Fruit fly (Drosophila melanogaster) whole organism, embryonic: ENCODE data around the gene CG12301.

Source experiments
- B-H2 ChIP-seq: fragments of 200-800 bp; sonication (Bioruptor generic); optimal IDR thresholded peaks from 2 replicates; lab custom pipeline; 2018; ENCODE audit warnings: missing biosample characterization, mild to moderate bottlenecking, missing genetic modification characterization
- Blimp-1 ChIP-seq: fragments of 200-800 bp; sonication (Bioruptor generic); optimal IDR thresholded peaks from 3 replicates; lab custom pipeline; 2018; ENCODE audit warnings: missing biosample characterization, missing genetic modification characterization, mild to moderate bottlenecking, moderate library complexity, missing genetic modification reagents
- CG10267 ChIP-seq: fragments of 200-800 bp; sonication (Bioruptor generic); optimal IDR thresholded peaks from 2 replicates; lab custom pipeline; 2018; ENCODE audit warnings: missing biosample characterization, mild to moderate bottlenecking, missing genetic modification characterization, moderate library complexity
- CG11398 ChIP-seq: fragments of 200-800 bp; sonication (Bioruptor generic); optimal IDR thresholded peaks from 2 replicates; lab custom pipeline; 2016; ENCODE audit warnings: missing biosample characterization, missing genetic modification characterization
- CG11723 ChIP-seq: fragments of 200-800 bp; sonication (Bioruptor generic); optimal IDR thresholded peaks from 2 replicates; lab custom pipeline; 2017; ENCODE audit warnings: missing biosample characterization, mild to moderate bottlenecking, missing genetic modification characterization
- CG15011 ChIP-seq: fragments of 200-800 bp; sonication (Bioruptor generic); optimal IDR thresholded peaks from 3 replicates; lab custom pipeline; 2018; ENCODE audit warnings: missing biosample characterization, mild to moderate bottlenecking, missing genetic modification characterization
- CG17912 ChIP-seq: fragments of 200-800 bp; sonication (Bioruptor generic); optimal IDR thresholded peaks from 2 replicates; lab custom pipeline; 2018; ENCODE audit warnings: missing biosample characterization, mild to moderate bottlenecking, missing genetic modification characterization
- CG18599 ChIP-seq: fragments of 200-800 bp; sonication (Bioruptor generic); optimal IDR thresholded peaks from 3 replicates; lab custom pipeline; 2017; ENCODE audit warnings: missing biosample characterization, missing genetic modification characterization, mild to moderate bottlenecking, moderate library complexity, missing genetic modification reagents
- CG2889 ChIP-seq: fragments of 200-800 bp; sonication (Bioruptor generic); IDR thresholded peaks from 3 replicates; pipeline ENCODE4 v1.3.6; 2022; ENCODE audit warnings: missing biosample characterization, missing genetic modification characterization
- CG30403 ChIP-seq: fragments of 200-800 bp; sonication (Bioruptor generic); optimal IDR thresholded peaks from 3 replicates; lab custom pipeline; 2016; ENCODE audit warnings: missing biosample characterization, missing genetic modification characterization
- CG31224 ChIP-seq: fragments of 200-800 bp; sonication (Bioruptor generic); IDR thresholded peaks from 2 replicates; pipeline ENCODE4 v1.3.6; 2022; ENCODE audit warnings: missing biosample characterization, missing genetic modification characterization
- CG32767 ChIP-seq: fragments of 200-800 bp; sonication (Bioruptor generic); IDR thresholded peaks from 2 replicates; pipeline ENCODE4 v1.3.6; 2022; ENCODE audit warnings: missing biosample characterization, missing genetic modification characterization
- CG3726 ChIP-seq: fragments of 200-800 bp; sonication (Bioruptor generic); IDR thresholded peaks from 3 replicates; pipeline ENCODE4, ENCODE4 v1.3.6; 2022; ENCODE audit warnings: missing biosample characterization, missing genetic modification characterization
- CG3847 ChIP-seq: fragments of 200-800 bp; sonication (Bioruptor generic); IDR thresholded peaks from 2 replicates; pipeline ENCODE4 v1.3.6; 2022; ENCODE audit warnings: missing biosample characterization, missing genetic modification characterization
- CG42726 ChIP-seq: fragments of 200-800 bp; sonication (Bioruptor generic); IDR thresholded peaks from 2 replicates; pipeline ENCODE4 v1.3.6; 2022; ENCODE audit warnings: missing biosample characterization, missing genetic modification characterization; ENCODE audit not compliant: partially characterized antibody
- CG4328 ChIP-seq: fragments of 200-800 bp; sonication (Bioruptor generic); optimal IDR thresholded peaks from 3 replicates; lab custom pipeline; 2017; ENCODE audit warnings: missing biosample characterization, missing genetic modification reagents, missing genetic modification characterization
- CG43689 ChIP-seq: fragments of 200-800 bp; sonication (Bioruptor generic); IDR thresholded peaks from 2 replicates; pipeline ENCODE4 v1.3.6; 2022; ENCODE audit warnings: missing biosample characterization, missing genetic modification characterization
- CG6689 ChIP-seq: fragments of 200-800 bp; sonication (Bioruptor generic); IDR thresholded peaks from 2 replicates; pipeline ENCODE4 v1.3.6; 2022; ENCODE audit warnings: missing biosample characterization, missing genetic modification characterization
- CG6791 ChIP-seq: fragments of 200-800 bp; sonication (Bioruptor generic); IDR thresholded peaks from 3 replicates; pipeline ENCODE4 v1.3.6; 2022; ENCODE audit warnings: missing biosample characterization, missing genetic modification characterization; ENCODE audit not compliant: partially characterized antibody
- CG9817 ChIP-seq: fragments of 200-800 bp; sonication (Bioruptor generic); optimal IDR thresholded peaks from 2 replicates; lab custom pipeline; 2018; ENCODE audit warnings: missing biosample characterization, mild to moderate bottlenecking, missing genetic modification characterization, moderate library complexity
- Dad ChIP-seq: fragments of 200-800 bp; sonication (Bioruptor generic); optimal IDR thresholded peaks from 3 replicates; lab custom pipeline; 2016; ENCODE audit warnings: missing biosample characterization, missing genetic modification characterization
- E2f1 ChIP-seq: fragments of 200-800 bp; sonication (Bioruptor generic); IDR thresholded peaks from 2 replicates; pipeline ENCODE4 v1.3.6; 2022; ENCODE audit warnings: missing biosample characterization, missing genetic modification characterization
- Fer2 ChIP-seq: fragments of 200-800 bp; sonication (Bioruptor generic); optimal IDR thresholded peaks from 2 replicates; lab custom pipeline; 2018; ENCODE audit warnings: missing biosample characterization, mild to moderate bottlenecking, missing genetic modification characterization, moderate library complexity
- Hsf ChIP-seq: fragments of 200-800 bp; sonication (Bioruptor generic); optimal IDR thresholded peaks from 3 replicates; lab custom pipeline; 2016; ENCODE audit warnings: missing biosample characterization, missing genetic modification characterization
- Jarid2 ChIP-seq: fragments of 200-800 bp; sonication (Bioruptor generic); optimal IDR thresholded peaks from 3 replicates; lab custom pipeline; 2017; ENCODE audit warnings: mild to moderate bottlenecking, missing biosample characterization, missing genetic modification reagents, missing genetic modification characterization
- MTF-1 ChIP-seq: fragments of 200-800 bp; sonication (Bioruptor generic); optimal IDR thresholded peaks from 2 replicates; lab custom pipeline; 2018; ENCODE audit warnings: missing biosample characterization, mild to moderate bottlenecking, missing genetic modification characterization, borderline replicate concordance
- Myb ChIP-seq: fragments of 200-800 bp; sonication (Bioruptor generic); optimal IDR thresholded peaks from 2 replicates; lab custom pipeline; 2016; ENCODE audit warnings: missing biosample characterization, missing genetic modification characterization
- Ptx1 ChIP-seq: fragments of 200-800 bp; sonication (Bioruptor generic); IDR thresholded peaks from 2 replicates; pipeline ENCODE4 v1.3.6; 2022; ENCODE audit warnings: missing biosample characterization, missing genetic modification characterization
- Usf ChIP-seq: fragments of 200-800 bp; sonication (Bioruptor generic); optimal IDR thresholded peaks from 2 replicates; lab custom pipeline; 2017; ENCODE audit warnings: missing genotype, missing biosample characterization, missing genetic modification characterization
- cato ChIP-seq: fragments of 200-800 bp; sonication (Bioruptor generic); optimal IDR thresholded peaks from 2 replicates; lab custom pipeline; 2016; ENCODE audit warnings: missing biosample characterization, missing genetic modification characterization, borderline replicate concordance
- cwo ChIP-seq: fragments of 200-800 bp; sonication (Bioruptor generic); optimal IDR thresholded peaks from 3 replicates; lab custom pipeline; 2017; ENCODE audit warnings: missing biosample characterization, missing genetic modification characterization, mild to moderate bottlenecking, moderate library complexity, missing genetic modification reagents
- da ChIP-seq: fragments of 200-800 bp; sonication (Bioruptor generic); optimal IDR thresholded peaks from 2 replicates; lab custom pipeline; 2016; ENCODE audit warnings: missing biosample characterization, missing genetic modification characterization
- ewg ChIP-seq: fragments of 200-800 bp; sonication (Bioruptor generic); optimal IDR thresholded peaks from 3 replicates; lab custom pipeline; 2017; ENCODE audit warnings: mild to moderate bottlenecking, missing biosample characterization, missing genetic modification reagents, missing genetic modification characterization
- fd64A ChIP-seq: fragments of 200-800 bp; sonication (Bioruptor generic); optimal IDR thresholded peaks from 3 replicates; lab custom pipeline; 2018; ENCODE audit warnings: missing biosample characterization, mild to moderate bottlenecking, missing genetic modification characterization
- grau ChIP-seq: fragments of 200-800 bp; optimal IDR thresholded peaks from 3 replicates; lab custom pipeline; 2019; ENCODE audit warnings: missing biosample characterization, mild to moderate bottlenecking, missing genetic modification characterization, moderate library complexity
- inv ChIP-seq: fragments of 200-800 bp; sonication (Bioruptor generic); IDR thresholded peaks from 2 replicates; pipeline ENCODE4 v1.3.6; 2022; ENCODE audit warnings: missing biosample characterization, missing genetic modification characterization; ENCODE audit not compliant: partially characterized antibody
- knrl ChIP-seq: fragments of 200-800 bp; sonication (Bioruptor generic); IDR thresholded peaks from 3 replicates; pipeline ENCODE4 v1.3.6; 2022; ENCODE audit warnings: missing biosample characterization, missing genetic modification characterization; ENCODE audit not compliant: partially characterized antibody
- mirr ChIP-seq: fragments of 200-800 bp; sonication (Bioruptor generic); optimal IDR thresholded peaks from 3 replicates; lab custom pipeline; 2018; ENCODE audit warnings: missing biosample characterization, mild to moderate bottlenecking, missing genetic modification characterization
- otp ChIP-seq: fragments of 200-800 bp; sonication (Bioruptor generic); IDR thresholded peaks from 3 replicates; pipeline ENCODE4, ENCODE4 v1.3.6; 2022; ENCODE audit warnings: missing biosample characterization, missing genetic modification characterization
- pan ChIP-seq, 4 experiments: fragments of >200 bp in 3 of 4; fragments of 200-800 bp in 1 of 4; sonication (Bioruptor generic) in 1 of 4; optimal IDR thresholded peaks in 3 of 4; IDR thresholded peaks in 1 of 4; 2 replicates each; pipeline versions ENCODE4 v1.3.6 to Lab custom; 2017 to 2022; ENCODE audit warnings: missing biosample characterization in 2 of 4, missing genetic modification characterization in 2 of 4, mixed read lengths in 1 of 4
- pfk ChIP-seq: fragments of 200-800 bp; sonication (Bioruptor generic); optimal IDR thresholded peaks from 2 replicates; lab custom pipeline; 2018; ENCODE audit warnings: missing biosample characterization, mild to moderate bottlenecking, missing genetic modification characterization, moderate library complexity
- pros ChIP-seq: fragments of 200-800 bp; sonication (Bioruptor generic); optimal IDR thresholded peaks from 3 replicates; lab custom pipeline; 2019; ENCODE audit warnings: missing biosample characterization, mild to moderate bottlenecking, missing genetic modification characterization, moderate library complexity
- psq ChIP-seq: fragments of 200-800 bp; sonication (Bioruptor generic); optimal IDR thresholded peaks from 2 replicates; lab custom pipeline; 2017; ENCODE audit warnings: missing biosample characterization, missing genetic modification characterization
- pzg ChIP-seq: fragments of 200-800 bp; sonication (Bioruptor generic); optimal IDR thresholded peaks from 3 replicates; lab custom pipeline; 2018; ENCODE audit warnings: missing biosample characterization, mild to moderate bottlenecking, missing genetic modification characterization, moderate library complexity
- salm ChIP-seq: fragments of 200-800 bp; sonication (Bioruptor generic); optimal IDR thresholded peaks from 2 replicates; lab custom pipeline; 2018; ENCODE audit warnings: missing biosample characterization, mild to moderate bottlenecking, missing genetic modification characterization
- stc ChIP-seq: fragments of 200-800 bp; sonication (Bioruptor generic); IDR thresholded peaks from 2 replicates; pipeline ENCODE4 v1.3.6; 2022; ENCODE audit warnings: missing biosample characterization, missing genetic modification characterization
- usp ChIP-seq: fragments of >200 bp; optimal IDR thresholded peaks from 2 replicates; lab custom pipeline; 2017; ENCODE audit warnings: missing biosample characterization, missing genetic modification characterization

CG12301 gene

DNA sequence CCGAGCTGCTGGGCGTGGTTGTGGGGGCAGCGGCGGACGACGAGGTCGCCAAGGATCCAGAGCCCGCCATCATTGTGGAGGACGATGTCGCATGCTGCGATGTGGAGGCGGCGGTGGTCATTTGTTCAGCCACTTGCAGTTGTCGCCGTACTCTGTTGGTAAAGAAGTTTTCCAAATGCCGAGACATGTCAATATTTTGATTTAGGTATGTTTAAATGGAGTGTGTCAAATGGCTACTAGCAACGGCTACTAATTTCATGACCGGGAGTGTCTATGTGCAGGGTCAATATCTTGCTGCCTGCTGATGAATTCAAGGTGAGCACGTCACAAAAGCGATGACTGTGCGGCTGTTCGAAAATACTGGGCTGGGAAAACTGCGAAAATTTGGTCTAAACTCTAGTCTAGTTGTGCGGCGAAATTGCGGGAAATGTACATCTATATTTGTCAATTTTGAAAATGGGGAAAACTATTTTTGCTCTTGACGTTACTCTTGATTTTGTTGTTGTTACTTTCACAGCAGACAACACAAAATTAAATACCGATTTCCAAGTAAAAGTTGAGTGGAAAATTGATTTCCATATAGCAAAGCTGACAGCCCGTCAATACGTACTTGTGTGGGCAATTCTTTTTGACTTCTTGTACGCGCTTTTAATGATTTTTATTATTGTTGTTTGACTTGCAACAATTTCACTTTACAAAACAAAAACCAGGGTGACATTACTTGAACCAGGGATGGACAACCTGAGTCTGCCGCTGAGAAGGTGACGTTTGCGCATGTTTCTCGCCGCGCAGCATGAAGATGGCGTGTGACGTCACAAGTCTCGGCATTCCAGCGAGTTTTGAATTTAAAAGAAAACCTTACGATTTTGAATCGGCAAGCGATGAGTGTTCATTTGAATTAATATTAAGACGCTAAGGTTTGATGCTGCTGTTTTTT, 7.1 kb downstream of the CG12301 start, which contains the start of gene CG7656 (continued):
- TF ChIP-seq CG43689 (GFP tag; lab: Robert Waterston, UW) (no peak), otp (peak; percentile 78), E2f1 (GFP tag; lab: Robert Waterston, UW) (peak; percentile 28; the same call in 1 of the 2 replicates), psq (GFP tag; lab: Kevin White, UChicago) (no peak), CG6791 (GFP tag; lab: Robert Waterston, UW) (no peak), CG9817 (tag; lab: Kevin White, UChicago) (peak; percentile 49), usp (no peak), stc (GFP tag; lab: Robert Waterston, UW) (peak; percentile 45), CG11398 (GFP tag; lab: Kevin White, UChicago) (peak; percentile 71), B-H2 (GFP tag; lab: Kevin White, UChicago) (peak; percentile 84), pzg (GFP tag; lab: Kevin White, UChicago) (peak; percentile 79), grau (tag; lab: Kevin White, UChicago) (peak; percentile 17), CG11723 (GFP tag; lab: Kevin White, UChicago) (peak; percentile 5), knrl (no peak), CG2889 (GFP tag; lab: Robert Waterston, UW) (0 out of 3 replicates have a peak, but pooled peaks have one; percentile 47), Fer2 (tag; lab: Kevin White, UChicago) (no peak), cato (GFP tag; lab: Kevin White, UChicago) (no peak), CG31224 (GFP tag; lab: Robert Waterston, UW) (peak; percentile 54; the same call in 1 of the 2 replicates), CG3847 (GFP tag; lab: Robert Waterston, UW) (peak; percentile 50), ewg (peak; percentile 95), CG10267 (no peak), Usf (GFP tag; lab: Kevin White, UChicago) (no peak), CG15011 (no peak), fd64A (GFP tag; lab: Kevin White, UChicago) (no peak), CG17912 (GFP tag; lab: Kevin White, UChicago) (peak; percentile 62), Myb (peak; percentile 49), CG3726 (GFP tag; lab: Robert Waterston, UW) (no peak), inv (no peak), CG6689 (GFP tag; lab: Robert Waterston, UW) (peak; percentile 100), pan (optimal IDR thresholded peaks at IDR 0.05; lab: Kevin White, UChicago) (no peak), pan (GFP tag; optimal IDR thresholded peaks at IDR 0.05 in 1 of 2, IDR thresholded peaks at IDR 0.05 in 1 of 2) (peak in 1 of 2 experiments; percentile 71), CG4328 (GFP tag; lab: Kevin White, UChicago) (no peak), CG18599 (GFP tag; lab: Kevin White, UChicago) (no peak), Jarid2 (GFP tag; lab: Kevin White, UChicago) (no peak), cwo (no peak), CG30403 (peak; percentile 75), pfk (GFP tag; lab: Kevin White, UChicago) (peak; percentile 5), Dad (GFP tag; lab: Kevin White, UChicago) (peak; percentile 68), pros (no peak), da (GFP tag; lab: Kevin White, UChicago) (peak; percentile 43), salm (tag; lab: Kevin White, UChicago) (no peak), CG42726 (GFP tag; lab: Robert Waterston, UW) (no peak), Blimp-1 (GFP tag; lab: Kevin White, UChicago) (no peak), mirr (GFP tag; lab: Kevin White, UChicago) (peak; percentile 35), MTF-1 (GFP tag; lab: Kevin White, UChicago) (peak; percentile 37), CG32767 (GFP tag; lab: Robert Waterston, UW) (0 out of 2 replicates have a peak, but pooled peaks have one; percentile 50), Hsf (GFP tag; lab: Kevin White, UChicago) (peak; percentile 74), Ptx1 (GFP tag; lab: Robert Waterston, UW) (peak; percentile 60; the same call in 1 of the 2 replicates)
